Worm (Caenorhabditis elegans): Measurements from ENCODE around the gene C06A6.4.

The C06A6.4 gene

ce11 chrIV:7851291-7851690, 22.2 kb upstream of the C06A6.4 start:
- TF ChIP-seq nhr-12 (tag; optimal IDR thresholded peaks at IDR 0.05) (no peak), vab-15 (tag; optimal IDR thresholded peaks at IDR 0.05) (no peak), hpl-2 (GFP tag; optimal IDR thresholded peaks at IDR 0.05) (no peak), C34B4.2 (tag; optimal IDR thresholded peaks at IDR 0.05) (no peak), Y116A8C.19 (tag; optimal IDR thresholded peaks at IDR 0.05; ENCODE audit: borderline replicate concordance) (no peak), nhr-28 (tag; optimal IDR thresholded peaks at IDR 0.05) (no peak), xbp-1 (tag; optimal IDR thresholded peaks at IDR 0.05) (no peak), unc-98 (GFP tag; IDR thresholded peaks at IDR 0.05) (no peak), fos-1 (tag; optimal IDR thresholded peaks at IDR 0.05) (no peak), nhr-237 (tag; optimal IDR thresholded peaks at IDR 0.05) (no peak)

ce11 chrIV:7850329-7850728, 21.2 kb upstream of the C06A6.4 start:
- no peak for TF ChIP-seq ztf-4 (tag; optimal IDR thresholded peaks at IDR 0.05)
- no peak for TF ChIP-seq efl-1 (optimal IDR thresholded peaks at IDR 0.05)
- TF ChIP-seq efl-1 (GFP tag; optimal IDR thresholded peaks at IDR 0.05 in 1 of 2), result peak in 1 of 2 experiments; percentile 73

- TF ChIP-seq ceh-8 (GFP tag; optimal IDR thresholded peaks at IDR 0.05) (no peak), lir-3 (tag; optimal IDR thresholded peaks at IDR 0.05; ENCODE audit: poor library complexity) (no peak), unc-30 (tag; optimal IDR thresholded peaks at IDR 0.05) (no peak), egl-27 (tag; optimal IDR thresholded peaks at IDR 0.05) (no peak), hlh-17 (GFP tag; optimal IDR thresholded peaks at IDR 0.05; ENCODE audit: borderline replicate concordance) (no peak), isw-1 (GFP tag; IDR thresholded peaks at IDR 0.05) (no peak), mab-9 (GFP tag; IDR thresholded peaks at IDR 0.05) (no peak), nhr-47 (tag; optimal IDR thresholded peaks at IDR 0.05) (no peak), lin-13 (GFP tag; optimal IDR thresholded peaks at IDR 0.05) (no peak), lin-35 (GFP tag; optimal IDR thresholded peaks at IDR 0.05) (no peak), pax-3 (tag; optimal IDR thresholded peaks at IDR 0.05) (no peak), nhr-85 (tag) (no peak), sptf-1 (tag; optimal IDR thresholded peaks at IDR 0.05) (no peak), unc-86 (tag; optimal IDR thresholded peaks at IDR 0.05) (no peak), lsy-2 (tag; optimal IDR thresholded peaks at IDR 0.05) (no peak), nhr-11 (tag; optimal IDR thresholded peaks at IDR 0.05) (no peak), pqm-1 (tag; optimal IDR thresholded peaks at IDR 0.05) (no peak), snu-23 (GFP tag; optimal IDR thresholded peaks at IDR 0.05) (no peak), dpl-1 (GFP tag; optimal IDR thresholded peaks at IDR 0.05) (no peak)
These were observed 20.1 kb upstream of the C06A6.4 start for ce11 chrIV:7849235-7849634.

- TF ChIP-seq blmp-1 (tag; optimal IDR thresholded peaks at IDR 0.05), result peak; percentile 3
- TF ChIP-seq pag-3 (tag; optimal IDR thresholded peaks at IDR 0.05; ENCODE audit: borderline replicate concordance, insufficient read depth), result no peak
- peak; percentile 36 to 51 for TF ChIP-seq efl-1 (optimal IDR thresholded peaks at IDR 0.05)
- TF ChIP-seq efl-1 (GFP tag; optimal IDR thresholded peaks at IDR 0.05 in 1 of 2), result peak; percentile 59 to 92
- no peak for TF ChIP-seq elt-3 (tag; optimal IDR thresholded peaks at IDR 0.05)
- TF ChIP-seq mep-1 (tag; optimal IDR thresholded peaks at IDR 0.05), result peak; percentile 5
- no peak for TF ChIP-seq hlh-4 (tag; optimal IDR thresholded peaks at IDR 0.05)
- peak in 2 of 3 experiments; percentile 44 to 64 for TF ChIP-seq dpl-1 (GFP tag; optimal IDR thresholded peaks at IDR 0.05)
- TF ChIP-seq nhr-237 (tag; optimal IDR thresholded peaks at IDR 0.05), result no peak
- TF ChIP-seq egl-13 (tag; optimal IDR thresholded peaks at IDR 0.05), result no peak
- peak in 1 of 2 experiments; percentile 54 for TF ChIP-seq lin-35 (GFP tag; optimal IDR thresholded peaks at IDR 0.05)
These were observed 17.3 kb upstream of the C06A6.4 start, which contains the start of gene C06A6.2 for ce11 chrIV:7846386-7846785. Gene C06A6.2, plus strand, starts transcription at chrIV:7846622.

Measured in whole organism, L1 larva.